Worm (Caenorhabditis elegans): ENCODE measurements around the gene F58G6.3.

DNA sequence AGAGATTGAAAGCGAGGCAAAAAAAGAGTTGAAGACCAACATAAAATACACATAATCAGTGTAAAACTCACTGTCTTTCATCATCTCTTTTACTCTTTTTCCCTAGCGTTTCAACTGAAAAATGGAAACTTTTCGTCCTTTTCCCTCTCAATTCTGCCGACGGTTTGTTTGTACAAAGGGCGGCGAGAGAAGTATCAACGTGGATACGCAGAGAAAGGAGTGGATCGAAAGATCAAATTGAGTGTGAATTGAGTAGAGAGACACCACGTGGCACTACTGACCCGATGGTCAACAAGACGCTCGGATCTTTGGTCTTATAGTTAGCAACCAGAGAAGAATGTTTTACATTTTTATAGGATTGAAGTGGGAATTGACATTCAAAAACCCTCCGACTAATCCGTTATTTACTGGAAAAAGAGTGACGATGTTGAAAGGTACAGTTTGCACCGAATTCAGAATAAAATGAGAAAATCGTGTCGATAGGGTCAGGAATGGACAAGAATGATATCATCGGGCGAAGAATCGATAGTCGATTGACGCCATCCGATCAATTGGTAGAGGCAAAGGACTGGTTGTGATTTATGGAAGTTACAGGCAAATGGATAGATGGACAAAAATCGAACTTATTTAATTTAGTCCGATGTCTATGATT, 17.8 kb downstream of the F58G6.3 start:
- peak; percentile 16 for TF ChIP-seq fos-1 (tag; optimal IDR thresholded peaks at IDR 0.05)
- peak; percentile 11 for TF ChIP-seq lin-13 (GFP tag; optimal IDR thresholded peaks at IDR 0.05)
- peak; percentile 53 to 64 for TF ChIP-seq lsy-2 (tag; optimal IDR thresholded peaks at IDR 0.05)
- peak in 2 of 3 experiments; percentile 14 to 39 for TF ChIP-seq dpl-1 (GFP tag; optimal IDR thresholded peaks at IDR 0.05)
- TF ChIP-seq tbx-2 (tag; optimal IDR thresholded peaks at IDR 0.05) = peak; percentile 74
- TF ChIP-seq nhr-19 (GFP tag; conservative IDR thresholded peaks at IDR 0.05) = peak; percentile 62
- TF ChIP-seq nhr-84 (tag; optimal IDR thresholded peaks at IDR 0.05) = no peak
- TF ChIP-seq isw-1 (GFP tag; IDR thresholded peaks at IDR 0.05) = no peak; the same call in 1 of the 2 replicates
- TF ChIP-seq rnt-1 (tag; optimal IDR thresholded peaks at IDR 0.05) = peak; percentile 30
- no peak for TF ChIP-seq lin-39 (tag; optimal IDR thresholded peaks at IDR 0.05)

All from whole organism, L1 larva.